Fruit fly (Drosophila melanogaster) whole organism, wandering third instar larva: ENCODE measurements around the gene ast.

Experiments used
- Abd-B ChIP-seq: fragments of >200 bp; optimal IDR thresholded peaks from 2 replicates; lab custom pipeline; 2017; ENCODE audit warnings: missing biosample characterization, missing genetic modification characterization
- CG32264 ChIP-seq: fragments of 200-800 bp; sonication (Bioruptor generic); optimal IDR thresholded peaks from 2 replicates; lab custom pipeline; 2016; ENCODE audit warnings: missing biosample characterization, missing genetic modification characterization
- CrebA ChIP-seq: fragments of 200-800 bp; sonication (Bioruptor generic); optimal IDR thresholded peaks from 2 replicates; lab custom pipeline; 2016; ENCODE audit warnings: missing biosample characterization, mild to moderate bottlenecking, missing genetic modification characterization, borderline replicate concordance
- Dfd ChIP-seq: fragments of >200 bp; optimal IDR thresholded peaks from 2 replicates; lab custom pipeline; 2017; ENCODE audit warnings: missing biosample characterization, missing genetic modification characterization
- GATAd ChIP-seq: sonication (Bioruptor generic); optimal IDR thresholded peaks from 2 replicates; lab custom pipeline; 2016; ENCODE audit warnings: missing biosample characterization, missing genetic modification characterization
- Hr78 ChIP-seq: fragments of >200 bp; optimal IDR thresholded peaks from 2 replicates; lab custom pipeline; 2017; ENCODE audit warnings: missing biosample characterization, missing genetic modification characterization
- Rel ChIP-seq, 2 experiments: fragments of 200-800 bp; sonication (Bioruptor generic) in 1 of 2; optimal IDR thresholded peaks; 2 replicates in 1 of 2; 3 replicates in 1 of 2; lab custom pipeline; 2016 to 2019; ENCODE audit warnings: mild to moderate bottlenecking in 2 of 2, missing biosample characterization in 2 of 2, missing genetic modification characterization in 2 of 2, moderate library complexity in 1 of 2
- psq ChIP-seq: fragments of 200-800 bp; sonication (Bioruptor generic); optimal IDR thresholded peaks from 3 replicates; lab custom pipeline; 2017; ENCODE audit warnings: missing biosample characterization, mild to moderate bottlenecking, missing genetic modification characterization, moderate library complexity
- usp ChIP-seq: fragments of >200 bp; optimal IDR thresholded peaks from 2 replicates; lab custom pipeline; 2017; ENCODE audit warnings: missing biosample characterization, missing genetic modification characterization
- woc ChIP-seq: sonication (Bioruptor generic); optimal IDR thresholded peaks from 2 replicates; lab custom pipeline; 2016; ENCODE audit warnings: missing biosample characterization, mild to moderate bottlenecking, missing genetic modification characterization

DNA sequence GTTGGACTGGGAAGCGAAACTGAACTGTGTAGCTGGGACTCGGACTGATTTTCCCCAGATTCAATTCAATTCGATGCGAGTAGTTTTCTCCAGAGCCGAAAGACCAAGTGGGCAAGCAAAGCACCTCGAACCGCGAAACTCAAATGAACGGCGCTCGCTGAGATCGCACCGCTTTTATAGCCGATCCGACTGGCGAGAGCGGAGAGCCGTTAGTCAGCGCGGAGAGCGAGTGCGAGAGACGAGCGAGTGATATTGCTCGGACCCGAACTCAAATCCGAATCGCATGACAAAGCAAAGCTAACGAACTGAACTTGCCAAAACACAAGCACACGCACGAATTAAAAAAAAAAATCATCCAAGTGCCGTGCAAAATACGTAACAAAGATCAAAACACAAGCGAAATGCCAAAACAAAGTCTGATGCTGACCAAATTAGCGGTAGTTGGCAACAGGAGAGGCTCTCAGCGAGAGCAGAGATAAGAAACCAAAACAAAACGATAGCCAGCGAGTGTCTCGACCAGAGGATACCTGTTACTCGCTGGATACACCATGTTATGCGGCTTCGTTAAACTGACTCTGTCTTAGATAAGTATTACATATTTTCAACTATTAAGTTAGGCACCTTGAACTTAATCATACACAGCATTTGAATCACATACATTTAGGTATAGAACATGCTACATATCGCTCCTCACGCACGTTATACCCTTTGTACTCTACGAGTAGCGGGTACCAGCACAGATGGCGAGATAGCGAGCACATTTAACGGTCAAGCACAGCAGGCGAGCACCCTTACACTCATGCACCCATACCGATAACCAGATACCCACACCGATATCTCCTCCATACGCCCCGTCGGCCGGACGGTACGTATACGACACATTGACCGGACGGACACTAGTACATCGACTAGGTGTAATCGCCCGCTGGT, 41.4 kb downstream of the ast start:
- TF ChIP-seq CrebA (GFP tag; lab: Kevin White, UChicago) (peak; percentile 65), Hr78 (GFP tag; lab: Kevin White, UChicago) (no peak), CG32264 (GFP tag; lab: Kevin White, UChicago) (peak; percentile 57), GATAd (no peak), Dfd (GFP tag; lab: Kevin White, UChicago) (no peak), Rel (GFP tag; optimal IDR thresholded peaks at IDR 0.05; lab: Kevin White, UChicago) (peak; percentile 38), Rel (tag; optimal IDR thresholded peaks at IDR 0.05; lab: Kevin White, UChicago) (peak; percentile 51), usp (GFP tag; lab: Kevin White, UChicago) (no peak), psq (GFP tag; lab: Kevin White, UChicago) (peak; percentile 87), Abd-B (GFP tag; lab: Kevin White, UChicago) (no peak), woc (GFP tag; lab: Kevin White, UChicago) (peak; percentile 78)
